Fruit fly (Drosophila melanogaster) whole organism, embryonic: ENCODE results near the gene CG12661.
A peak's percentile ranks its signal among the peaks of the same experiment; 100 is the strongest.

ENCODE experiments used
- B-H1 ChIP-seq: fragments of 200-800 bp; sonication (Bioruptor generic); IDR thresholded peaks from 3 replicates; pipeline ENCODE4 v1.3.6; 2022; ENCODE audit warnings: missing biosample characterization, missing genetic modification characterization
- BEAF-32 ChIP-seq: fragments of 200-800 bp; sonication (Bioruptor generic); optimal IDR thresholded peaks from 3 replicates; lab custom pipeline; 2017; ENCODE audit warnings: missing biosample characterization, missing genetic modification characterization, mild to moderate bottlenecking, moderate library complexity, missing genetic modification reagents
- Blimp-1 ChIP-seq: fragments of 200-800 bp; sonication (Bioruptor generic); optimal IDR thresholded peaks from 3 replicates; lab custom pipeline; 2018; ENCODE audit warnings: missing biosample characterization, missing genetic modification characterization, mild to moderate bottlenecking, moderate library complexity, missing genetic modification reagents
- C15 ChIP-seq: fragments of 200-800 bp; sonication (Bioruptor generic); IDR thresholded peaks from 3 replicates; pipeline ENCODE4 v1.3.6; 2022; ENCODE audit warnings: missing biosample characterization, missing genetic modification characterization
- CG10274 ChIP-seq: fragments of 200-800 bp; sonication (Bioruptor generic); optimal IDR thresholded peaks from 3 replicates; lab custom pipeline; 2017; ENCODE audit warnings: missing biosample characterization, mild to moderate bottlenecking, missing genetic modification characterization
- CG10321 ChIP-seq: fragments of 200-800 bp; sonication (Bioruptor generic); IDR thresholded peaks from 2 replicates; pipeline ENCODE4 v1.3.6; 2022; ENCODE audit warnings: missing biosample characterization, missing genetic modification characterization
- CG11398 ChIP-seq: fragments of 200-800 bp; sonication (Bioruptor generic); optimal IDR thresholded peaks from 2 replicates; lab custom pipeline; 2016; ENCODE audit warnings: missing biosample characterization, missing genetic modification characterization
- CG11456 ChIP-seq: fragments of 200-800 bp; sonication (Bioruptor generic); IDR thresholded peaks from 3 replicates; pipeline ENCODE4 v1.3.6; 2022; ENCODE audit warnings: missing biosample characterization, missing genetic modification characterization
- CG11695 ChIP-seq: fragments of 200-800 bp; sonication (Bioruptor generic); IDR thresholded peaks from 3 replicates; pipeline ENCODE4 v1.3.6; 2022; ENCODE audit warnings: missing biosample characterization, missing genetic modification characterization
- CG12071 ChIP-seq: fragments of 200-800 bp; sonication (Bioruptor generic); optimal IDR thresholded peaks from 3 replicates; lab custom pipeline; 2018; ENCODE audit warnings: missing biosample characterization, mild to moderate bottlenecking, missing genetic modification characterization
- CG12744 ChIP-seq: fragments of 200-800 bp; sonication (Bioruptor generic); optimal IDR thresholded peaks from 2 replicates; lab custom pipeline; 2016; ENCODE audit warnings: missing biosample characterization, missing genetic modification characterization
- CG13424 ChIP-seq: fragments of 200-800 bp; sonication (Bioruptor generic); optimal IDR thresholded peaks from 2 replicates; lab custom pipeline; 2019; ENCODE audit warnings: missing biosample characterization, mild to moderate bottlenecking, missing genetic modification characterization, moderate library complexity
- CG13775 ChIP-seq: fragments of 200-800 bp; sonication (Bioruptor generic); optimal IDR thresholded peaks from 3 replicates; lab custom pipeline; 2017; ENCODE audit warnings: missing biosample characterization, mild to moderate bottlenecking, missing genetic modification characterization
- CG13894 ChIP-seq: fragments of 200-800 bp; sonication (Bioruptor generic); optimal IDR thresholded peaks from 3 replicates; lab custom pipeline; 2018; ENCODE audit warnings: missing biosample characterization, mild to moderate bottlenecking, missing genetic modification characterization, moderate library complexity
- CG15269 ChIP-seq: fragments of 200-800 bp; sonication (Bioruptor generic); optimal IDR thresholded peaks from 2 replicates; lab custom pipeline; 2018; ENCODE audit warnings: missing biosample characterization, mild to moderate bottlenecking, missing genetic modification characterization, moderate library complexity
- CG1603 ChIP-seq: fragments of 200-800 bp; sonication (Bioruptor generic); optimal IDR thresholded peaks from 2 replicates; lab custom pipeline; 2019; ENCODE audit warnings: missing biosample characterization, mild to moderate bottlenecking, missing genetic modification characterization, moderate library complexity
- CG16813 ChIP-seq: fragments of 200-800 bp; sonication (Bioruptor generic); IDR thresholded peaks from 3 replicates; pipeline ENCODE4 v1.3.6; 2022; ENCODE audit warnings: missing biosample characterization, missing genetic modification characterization; ENCODE audit not compliant: partially characterized antibody
- CG17361 ChIP-seq: fragments of 200-800 bp; sonication (Bioruptor generic); IDR thresholded peaks from 3 replicates; pipeline ENCODE4 v1.3.6; 2022; ENCODE audit warnings: missing biosample characterization, missing genetic modification characterization
- CG18764 ChIP-seq: fragments of 200-800 bp; sonication (Bioruptor generic); optimal IDR thresholded peaks from 3 replicates; lab custom pipeline; 2016; ENCODE audit warnings: missing biosample characterization, missing genetic modification characterization
- CG2120 ChIP-seq: fragments of 200-800 bp; sonication (Bioruptor generic); optimal IDR thresholded peaks from 3 replicates; lab custom pipeline; 2016; ENCODE audit warnings: missing biosample characterization, missing genetic modification characterization
- CG33557 ChIP-seq: fragments of 200-800 bp; sonication (Bioruptor generic); optimal IDR thresholded peaks from 2 replicates; lab custom pipeline; 2019; ENCODE audit warnings: missing biosample characterization, mild to moderate bottlenecking, missing genetic modification characterization, moderate library complexity
- CG4424 ChIP-seq: fragments of 200-800 bp; sonication (Bioruptor generic); optimal IDR thresholded peaks from 3 replicates; lab custom pipeline; 2016; ENCODE audit warnings: missing biosample characterization, missing genetic modification characterization
- CG4617 ChIP-seq: fragments of 200-800 bp; sonication (Bioruptor generic); optimal IDR thresholded peaks from 3 replicates; lab custom pipeline; 2016; ENCODE audit warnings: missing biosample characterization, missing genetic modification characterization, borderline replicate concordance
- CG4707 ChIP-seq: fragments of 200-800 bp; sonication (Bioruptor generic); optimal IDR thresholded peaks from 2 replicates; lab custom pipeline; 2018; ENCODE audit warnings: missing biosample characterization, mild to moderate bottlenecking, missing genetic modification characterization, moderate library complexity
- Deaf1 ChIP-seq: fragments of 200-800 bp; optimal IDR thresholded peaks from 3 replicates; lab custom pipeline; 2019; ENCODE audit warnings: missing biosample characterization, mild to moderate bottlenecking, missing genetic modification characterization, moderate library complexity
- Ets65A ChIP-seq: fragments of 200-800 bp; sonication (Bioruptor generic); peaks from one replicate; lab custom pipeline; 2016; ENCODE audit warnings: missing biosample characterization, missing genetic modification characterization
- Ets97D ChIP-seq: fragments of 200-800 bp; sonication (Bioruptor generic); optimal IDR thresholded peaks from 3 replicates; lab custom pipeline; 2016; ENCODE audit warnings: missing biosample characterization, missing genetic modification characterization
- H2.0 ChIP-seq: fragments of 200-800 bp; sonication (Bioruptor generic); IDR thresholded peaks from 2 replicates; pipeline ENCODE4 v1.3.6; 2022; ENCODE audit warnings: missing biosample characterization, missing genetic modification characterization
- Hmr ChIP-seq: fragments of 200-800 bp; sonication (Bioruptor generic); optimal IDR thresholded peaks from 3 replicates; lab custom pipeline; 2017; ENCODE audit warnings: mild to moderate bottlenecking, missing biosample characterization, missing genetic modification reagents, missing genetic modification characterization
- NFAT ChIP-seq: fragments of 200-800 bp; sonication (Bioruptor generic); IDR thresholded peaks from 2 replicates; pipeline ENCODE4 v1.3.6; 2022; ENCODE audit warnings: missing biosample characterization, missing genetic modification characterization
- Nf-YB ChIP-seq: fragments of 200-800 bp; sonication (Bioruptor generic); optimal IDR thresholded peaks from 3 replicates; lab custom pipeline; 2019; ENCODE audit warnings: missing biosample characterization, mild to moderate bottlenecking, missing genetic modification characterization, moderate library complexity
- Spps ChIP-seq: fragments of 200-800 bp; sonication (Bioruptor generic); optimal IDR thresholded peaks from 2 replicates; lab custom pipeline; 2018; ENCODE audit warnings: missing biosample characterization, mild to moderate bottlenecking, missing genetic modification characterization
- Sry-δ ChIP-seq: fragments of 200-800 bp; sonication (Bioruptor generic); optimal IDR thresholded peaks from 2 replicates; lab custom pipeline; 2016; ENCODE audit warnings: missing biosample characterization, missing genetic modification characterization
- Xbp1 ChIP-seq: fragments of 200-800 bp; sonication (Bioruptor generic); optimal IDR thresholded peaks from 3 replicates; lab custom pipeline; 2016; ENCODE audit warnings: missing biosample characterization, mild to moderate bottlenecking, missing genetic modification characterization
- bsh ChIP-seq, 2 experiments: fragments of 200-800 bp; sonication (Bioruptor generic); optimal IDR thresholded peaks; 2 replicates each; lab custom pipeline; 2017 to 2018; ENCODE audit warnings: mild to moderate bottlenecking in 2 of 2, missing biosample characterization in 2 of 2, missing genetic modification characterization in 2 of 2, moderate library complexity in 1 of 2
- btn ChIP-seq: fragments of 200-800 bp; sonication (Bioruptor generic); optimal IDR thresholded peaks from 2 replicates; lab custom pipeline; 2016; ENCODE audit warnings: missing biosample characterization, missing genetic modification characterization
- crc ChIP-seq: fragments of 200-800 bp; sonication (Bioruptor generic); optimal IDR thresholded peaks from 2 replicates; lab custom pipeline; 2016; ENCODE audit warnings: missing biosample characterization, missing genetic modification characterization
- dpn ChIP-seq, 2 experiments: fragments of 200-800 bp; sonication (Bioruptor generic); optimal IDR thresholded peaks; 3 replicates each; lab custom pipeline; 2016; ENCODE audit warnings: missing biosample characterization in 2 of 2, missing genetic modification characterization in 2 of 2
- h ChIP-seq: fragments of >200 bp; optimal IDR thresholded peaks from 2 replicates; lab custom pipeline; 2017
- ind ChIP-seq: fragments of 200-800 bp; sonication (Bioruptor generic); optimal IDR thresholded peaks from 3 replicates; lab custom pipeline; 2016; ENCODE audit warnings: missing biosample characterization, missing genetic modification characterization
- klu ChIP-seq: fragments of 200-800 bp; sonication (Bioruptor generic); IDR thresholded peaks from 2 replicates; pipeline ENCODE4 v1.3.6; 2022; ENCODE audit warnings: missing biosample characterization, missing genetic modification characterization
- lmd ChIP-seq: fragments of 200-800 bp; sonication (Bioruptor generic); IDR thresholded peaks from 2 replicates; pipeline ENCODE4 v1.3.6; 2022; ENCODE audit warnings: missing biosample characterization, missing genetic modification characterization
- odd ChIP-seq: fragments of 200-800 bp; sonication (Bioruptor generic); optimal IDR thresholded peaks from 2 replicates; lab custom pipeline; 2017; ENCODE audit warnings: missing biosample characterization, mild to moderate bottlenecking, missing genetic modification characterization
- org-1 ChIP-seq: fragments of 200-800 bp; sonication (Bioruptor generic); optimal IDR thresholded peaks from 2 replicates; lab custom pipeline; 2017; ENCODE audit warnings: missing biosample characterization, missing genetic modification characterization
- pfk ChIP-seq: fragments of 200-800 bp; sonication (Bioruptor generic); optimal IDR thresholded peaks from 2 replicates; lab custom pipeline; 2018; ENCODE audit warnings: missing biosample characterization, mild to moderate bottlenecking, missing genetic modification characterization, moderate library complexity
- pita ChIP-seq: fragments of 200-800 bp; sonication (Bioruptor generic); optimal IDR thresholded peaks from 2 replicates; lab custom pipeline; 2017; ENCODE audit warnings: missing biosample characterization, mild to moderate bottlenecking, missing genetic modification characterization
- scrt ChIP-seq: fragments of 200-800 bp; sonication (Bioruptor generic); optimal IDR thresholded peaks from 2 replicates; lab custom pipeline; 2018; ENCODE audit warnings: missing biosample characterization, mild to moderate bottlenecking, missing genetic modification characterization, moderate library complexity
- sug ChIP-seq: fragments of 200-800 bp; optimal IDR thresholded peaks from 2 replicates; lab custom pipeline; 2019; ENCODE audit warnings: missing biosample characterization, mild to moderate bottlenecking, missing genetic modification characterization, moderate library complexity
- vvl ChIP-seq: fragments of 200-800 bp; sonication (Bioruptor generic); IDR thresholded peaks from 2 replicates; pipeline ENCODE4 v1.3.6; 2022; ENCODE audit warnings: missing biosample characterization, missing genetic modification characterization
- wdn ChIP-seq: fragments of 200-800 bp; sonication (Bioruptor generic); IDR thresholded peaks from 2 replicates; pipeline ENCODE4 v1.3.6; 2022; ENCODE audit warnings: missing biosample characterization, missing genetic modification characterization
- zen2 ChIP-seq: fragments of 200-800 bp; sonication (Bioruptor generic); IDR thresholded peaks from 3 replicates; pipeline ENCODE4 v1.3.6; 2022; ENCODE audit warnings: missing biosample characterization, missing genetic modification characterization; ENCODE audit not compliant: partially characterized antibody

CG12661 gene

dm6 chrX:8900094-8900493, 23.4 kb downstream of the CG12661 start, which contains the start of gene Uros1 (continued):
- TF ChIP-seq pfk (GFP tag; lab: Kevin White, UChicago) = no peak
- TF ChIP-seq CG11456 (GFP tag; lab: Robert Waterston, UW) = 0 out of 3 replicates have a peak, but pooled peaks have one; percentile 26
- TF ChIP-seq NFAT = no peak
- TF ChIP-seq Ets65A = peak; percentile 20
- TF ChIP-seq Xbp1 (GFP tag; lab: Kevin White, UChicago) = peak; percentile 36
- no peak for TF ChIP-seq pita (GFP tag; lab: Kevin White, UChicago)
- peak; percentile 14 for TF ChIP-seq sug
- no peak for TF ChIP-seq CG11398 (GFP tag; lab: Kevin White, UChicago)
- TF ChIP-seq btn = no peak
- peak; percentile 16 for TF ChIP-seq CG15269
- TF ChIP-seq CG18764 (GFP tag; lab: Kevin White, UChicago) = peak; percentile 8
- TF ChIP-seq Spps (tag; lab: Kevin White, UChicago) = no peak
- peak; percentile 11 for TF ChIP-seq scrt (GFP tag; lab: Kevin White, UChicago)
- TF ChIP-seq odd (GFP tag; lab: Kevin White, UChicago) = no peak
- TF ChIP-seq CG12071 (GFP tag; lab: Kevin White, UChicago) = no peak
- no peak for TF ChIP-seq H2.0 (GFP tag; lab: Robert Waterston, UW)
- peak; percentile 40; the same call in 1 of the 2 replicates for TF ChIP-seq vvl (GFP tag; lab: Robert Waterston, UW)
- no peak for TF ChIP-seq CG12744 (GFP tag; lab: Kevin White, UChicago)
- TF ChIP-seq CG4707 (GFP tag; lab: Kevin White, UChicago) = no peak
- peak in 1 of 2 experiments; percentile 18 for TF ChIP-seq dpn (GFP tag; optimal IDR thresholded peaks at IDR 0.05; lab: Kevin White, UChicago)
- TF ChIP-seq CG13894 (tag; lab: Kevin White, UChicago) = no peak
- TF ChIP-seq CG1603 (tag; lab: Kevin White, UChicago) = no peak
- TF ChIP-seq Ets97D (GFP tag; lab: Kevin White, UChicago) = peak; percentile 14
- TF ChIP-seq BEAF-32 (GFP tag; lab: Kevin White, UChicago) = peak; percentile 51
- no peak for TF ChIP-seq CG17361 (GFP tag; lab: Robert Waterston, UW)
- peak in 1 of 2 experiments; percentile 31 for TF ChIP-seq bsh (GFP tag; optimal IDR thresholded peaks at IDR 0.05; lab: Kevin White, UChicago)
- TF ChIP-seq zen2 (GFP tag; lab: Robert Waterston, UW) = no peak
- TF ChIP-seq CG4617 (GFP tag; lab: Kevin White, UChicago) = no peak
- no peak for TF ChIP-seq CG10274 (GFP tag; lab: Kevin White, UChicago)
- no peak for TF ChIP-seq crc (GFP tag; lab: Kevin White, UChicago)
- TF ChIP-seq klu (GFP tag; lab: Robert Waterston, UW) = no peak
- TF ChIP-seq wdn (GFP tag; lab: Robert Waterston, UW) = no peak
- TF ChIP-seq CG2120 = peak; percentile 50
- peak; percentile 29 for TF ChIP-seq ind (GFP tag; lab: Kevin White, UChicago)
- TF ChIP-seq B-H1 (GFP tag; lab: Robert Waterston, UW) = peak; percentile 38; the same call in 1 of the 3 replicates
- TF ChIP-seq CG11695 (GFP tag; lab: Robert Waterston, UW) = peak; percentile 53; the same call in 1 of the 3 replicates
- TF ChIP-seq CG33557 (GFP tag; lab: Kevin White, UChicago) = no peak
- TF ChIP-seq CG16813 = 0 out of 3 replicates have a peak, but pooled peaks have one; percentile 24
- TF ChIP-seq Nf-YB = no peak
- no peak for TF ChIP-seq Blimp-1 (GFP tag; lab: Kevin White, UChicago)
- no peak for TF ChIP-seq Deaf1 (tag; lab: Kevin White, UChicago)
- peak; percentile 33 for TF ChIP-seq CG13424 (tag; lab: Kevin White, UChicago)
- TF ChIP-seq org-1 (GFP tag; lab: Kevin White, UChicago) = no peak
- TF ChIP-seq C15 (GFP tag; lab: Robert Waterston, UW) = no peak
- TF ChIP-seq Sry-δ (GFP tag; lab: Kevin White, UChicago) = peak; percentile 20
- no peak for TF ChIP-seq h
- peak; percentile 32 for TF ChIP-seq CG13775 (GFP tag; lab: Kevin White, UChicago)
- no peak for TF ChIP-seq Hmr
- peak; percentile 27 for TF ChIP-seq CG4424 (GFP tag; lab: Kevin White, UChicago)
- TF ChIP-seq CG10321 = 0 out of 2 replicates have a peak, but pooled peaks have one; percentile 11
- TF ChIP-seq lmd = peak; percentile 37; the same call in 1 of the 2 replicates
